Fruit fly (Drosophila melanogaster): ENCODE measurements around the gene CG10163.

CG10163 gene

DNA sequence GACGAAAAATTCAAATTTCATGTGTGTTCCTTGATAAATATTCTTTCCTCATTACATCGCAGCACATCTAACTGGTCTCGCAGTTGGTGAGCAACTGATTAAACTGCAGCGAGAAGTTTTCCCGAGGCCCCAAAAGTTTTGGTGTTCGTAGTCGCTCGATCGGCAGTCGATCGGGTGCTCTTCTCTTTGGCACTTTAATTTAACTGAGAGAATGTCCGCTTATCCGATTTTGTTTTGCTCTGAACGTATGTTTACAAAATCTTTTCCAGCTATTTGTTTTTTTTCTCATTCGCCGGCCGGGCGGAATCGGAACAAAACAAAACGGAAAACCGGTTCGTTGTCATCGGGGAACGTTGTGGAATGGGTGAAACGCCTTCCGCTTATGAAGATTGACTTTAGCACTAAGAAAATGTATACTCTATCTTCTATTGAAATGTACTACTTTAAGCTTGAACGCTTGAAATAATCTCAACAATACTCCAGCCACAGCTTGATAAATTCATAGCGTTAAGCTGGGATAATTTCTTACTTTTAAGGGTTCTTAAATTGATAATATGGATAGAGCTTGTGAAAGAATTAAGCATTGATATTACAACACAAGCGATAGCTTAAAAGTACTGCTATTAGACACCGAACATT lies 39.9 kb downstream of the CG10163 start (continued):
- TF ChIP-seq CG9727 (GFP tag; optimal IDR thresholded peaks at IDR 0.05) (no peak), D (optimal IDR thresholded peaks at IDR 0.05) (no peak), D (GFP tag; optimal IDR thresholded peaks at IDR 0.05) (no peak), unc-4 (GFP tag; IDR thresholded peaks at IDR 0.05; ENCODE audit: partially characterized antibody) (peak; percentile 33), btn (GFP tag; optimal IDR thresholded peaks at IDR 0.05) (no peak), E2f1 (GFP tag; IDR thresholded peaks at IDR 0.05) (no peak), bsh (GFP tag; optimal IDR thresholded peaks at IDR 0.05) (peak in 1 of 2 experiments; percentile 56), MESR4 (GFP tag; optimal IDR thresholded peaks at IDR 0.05) (no peak), CG7839 (tag; optimal IDR thresholded peaks at IDR 0.05) (no peak), CG6175 (GFP tag; IDR thresholded peaks at IDR 0.05) (no peak), sisA (GFP tag; IDR thresholded peaks at IDR 0.05) (no peak), sug (tag; optimal IDR thresholded peaks at IDR 0.05) (no peak), pnt (GFP tag; optimal IDR thresholded peaks at IDR 0.05) (no peak), abd-A (tag; optimal IDR thresholded peaks at IDR 0.05) (no peak), Chrac-16 (GFP tag; optimal IDR thresholded peaks at IDR 0.05) (no peak), corto (GFP tag; optimal IDR thresholded peaks at IDR 0.05) (peak; percentile 1), knrl (GFP tag; IDR thresholded peaks at IDR 0.05; ENCODE audit: partially characterized antibody) (no peak), CG6254 (GFP tag; optimal IDR thresholded peaks at IDR 0.05) (peak; percentile 11), tgo (GFP tag; IDR thresholded peaks at IDR 0.05) (no peak), kah (GFP tag; optimal IDR thresholded peaks at IDR 0.05) (peak; percentile 29), Optix (GFP tag; IDR thresholded peaks at IDR 0.05) (no peak), MTF-1 (GFP tag; optimal IDR thresholded peaks at IDR 0.05; ENCODE audit: borderline replicate concordance) (peak; percentile 31), Elba2 (GFP tag; optimal IDR thresholded peaks at IDR 0.05) (no peak), CG32772 (GFP tag; IDR thresholded peaks at IDR 0.05) (no peak), sqz (GFP tag; optimal IDR thresholded peaks at IDR 0.05) (peak; percentile 36), CG3726 (GFP tag; IDR thresholded peaks at IDR 0.05) (no peak), CG7556 (GFP tag; optimal IDR thresholded peaks at IDR 0.05) (no peak), Awh (GFP tag; IDR thresholded peaks at IDR 0.05) (no peak), crc (GFP tag; optimal IDR thresholded peaks at IDR 0.05) (no peak), Mrtf (GFP tag; IDR thresholded peaks at IDR 0.05) (no peak), tna (GFP tag; IDR thresholded peaks at IDR 0.05; ENCODE audit: partially characterized antibody) (no peak), CTCF (GFP tag; optimal IDR thresholded peaks at IDR 0.05) (no peak), CG32767 (GFP tag; IDR thresholded peaks at IDR 0.05) (no peak), CG8281 (tag; optimal IDR thresholded peaks at IDR 0.05) (no peak), nom (GFP tag; optimal IDR thresholded peaks at IDR 0.05) (peak; percentile 68), Oaz (GFP tag; IDR thresholded peaks at IDR 0.05) (no peak), rib (GFP tag; IDR thresholded peaks at IDR 0.05) (no peak), Ssrp (tag; optimal IDR thresholded peaks at IDR 0.05) (no peak), nmo (GFP tag; optimal IDR thresholded peaks at IDR 0.05) (no peak), Rfx (GFP tag; IDR thresholded peaks at IDR 0.05) (no peak), ara (GFP tag; IDR thresholded peaks at IDR 0.05) (no peak), CG12299 (tag; optimal IDR thresholded peaks at IDR 0.05) (no peak), insv (GFP tag; optimal IDR thresholded peaks at IDR 0.05) (peak in 1 of 2 experiments; percentile 4), CG18599 (GFP tag; optimal IDR thresholded peaks at IDR 0.05) (no peak), CG30431 (GFP tag; optimal IDR thresholded peaks at IDR 0.05) (no peak), so (GFP tag; IDR thresholded peaks at IDR 0.05) (peak; percentile 47; the same call in 1 of the 3 replicates), croc (GFP tag; conservative IDR thresholded peaks at IDR 0.05) (no peak), ro (GFP tag; IDR thresholded peaks at IDR 0.05) (no peak), ATbp (GFP tag; optimal IDR thresholded peaks at IDR 0.05) (no peak), CG4707 (GFP tag; optimal IDR thresholded peaks at IDR 0.05) (no peak), cg (GFP tag; optimal IDR thresholded peaks at IDR 0.05) (peak; percentile 7)
